In the genomic region with DNA sequence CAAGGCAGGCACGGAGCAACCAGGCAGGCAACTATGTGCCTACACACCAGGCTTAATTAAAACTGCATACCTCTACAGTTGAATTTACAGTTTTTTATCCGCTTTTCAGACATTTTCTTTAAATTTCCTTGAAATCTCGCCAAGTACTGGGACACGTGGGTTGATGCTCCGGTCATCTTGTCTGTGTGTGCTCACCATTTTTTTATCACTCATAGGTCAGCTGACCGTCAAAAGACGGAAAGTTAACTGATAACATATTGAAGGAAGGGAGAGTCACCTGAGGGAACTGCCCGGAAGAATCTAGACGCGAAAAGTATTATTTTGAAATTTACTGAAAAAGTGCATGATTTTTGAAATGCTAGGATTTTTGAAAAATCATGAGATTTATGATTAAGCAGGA, we compare ENCODE assay signal across 3 worm cellular contexts.
A peak's percentile ranks its signal among the peaks of the same experiment; 100 is the strongest.
TF ChIP-seq lines count a peak whose summit lies in the region.

No protein-coding gene starts in this region.

TF ChIP-seq in whole organism, L1 larva, 84 proteins besides CTCF, POLR2A, EP300 and RAD21 (continued from another document):
- TF ChIP-seq nhr-84 (tag; optimal IDR thresholded peaks at IDR 0.05; lab: Kevin White, UChicago), result no peak
- TF ChIP-seq pqm-1 (tag; optimal IDR thresholded peaks at IDR 0.05; lab: Kevin White, UChicago), result peak; percentile 64
- TF ChIP-seq skn-1 (tag; optimal IDR thresholded peaks at IDR 0.05; lab: Kevin White, UChicago), result peak; percentile 49
- no peak for TF ChIP-seq lin-15B (tag; optimal IDR thresholded peaks at IDR 0.05; lab: Kevin White, UChicago)
- TF ChIP-seq nhr-71 (tag; optimal IDR thresholded peaks at IDR 0.05; lab: Kevin White, UChicago), result peak; percentile 67
- peak; percentile 3 for TF ChIP-seq C16A3.4 (tag; optimal IDR thresholded peaks at IDR 0.05; lab: Kevin White, UChicago)
- peak in 1 of 2 experiments; percentile 47 for TF ChIP-seq lsy-2 (tag; optimal IDR thresholded peaks at IDR 0.05; lab: Kevin White, UChicago)
- peak in 1 of 2 experiments; percentile 73 for TF ChIP-seq mdl-1 (tag; optimal IDR thresholded peaks at IDR 0.05; lab: Kevin White, UChicago)
- TF ChIP-seq dpl-1 (GFP tag; optimal IDR thresholded peaks at IDR 0.05; lab: Kevin White, UChicago), result peak in 1 of 3 experiments; percentile 18
- no peak for TF ChIP-seq mab-9 (GFP tag; IDR thresholded peaks at IDR 0.05; lab: Robert Waterston, UW)
- TF ChIP-seq lin-35 (GFP tag; optimal IDR thresholded peaks at IDR 0.05; lab: Kevin White, UChicago), result peak in 1 of 2 experiments; percentile 52
- no peak for TF ChIP-seq elt-3 (tag; optimal IDR thresholded peaks at IDR 0.05; lab: Kevin White, UChicago)
- no peak for TF ChIP-seq efl-3 (GFP tag; optimal IDR thresholded peaks at IDR 0.05; lab: Kevin White, UChicago)
- peak; percentile 58 for TF ChIP-seq rnt-1 (tag; optimal IDR thresholded peaks at IDR 0.05; lab: Kevin White, UChicago)
- peak; percentile 87 for TF ChIP-seq elt-2 (tag; optimal IDR thresholded peaks at IDR 0.05; lab: Kevin White, UChicago)
- TF ChIP-seq lin-13 (GFP tag; optimal IDR thresholded peaks at IDR 0.05; lab: Kevin White, UChicago), result peak; percentile 26
- TF ChIP-seq nhr-19 (GFP tag; conservative IDR thresholded peaks at IDR 0.05; lab: Robert Waterston, UW), result peak; percentile 50
- TF ChIP-seq aly-2 (tag; optimal IDR thresholded peaks at IDR 0.05; lab: Kevin White, UChicago), result no peak
- TF ChIP-seq ama-1 (optimal IDR thresholded peaks at IDR 0.05; lab: Kevin White, UChicago), result peak; percentile 51
- no peak for TF ChIP-seq efl-1 (optimal IDR thresholded peaks at IDR 0.05; lab: Kevin White, UChicago)
- TF ChIP-seq efl-1 (GFP tag; optimal IDR thresholded peaks at IDR 0.05 in 1 of 2; lab: Kevin White, UChicago), result peak in 1 of 2 experiments; percentile 85
- TF ChIP-seq nhr-28 (tag; optimal IDR thresholded peaks at IDR 0.05; lab: Kevin White, UChicago), result no peak
- TF ChIP-seq C34B4.2 (tag; optimal IDR thresholded peaks at IDR 0.05; lab: Kevin White, UChicago), result no peak
- no peak for TF ChIP-seq zip-4 (GFP tag; optimal IDR thresholded peaks at IDR 0.05; lab: Kevin White, UChicago)
- TF ChIP-seq jun-1 (tag; optimal IDR thresholded peaks at IDR 0.05; lab: Kevin White, UChicago), result peak; percentile 22
- no peak for TF ChIP-seq nhr-85 (tag; lab: Kevin White, UChicago)
- no peak for TF ChIP-seq mef-2 (tag; optimal IDR thresholded peaks at IDR 0.05; lab: Kevin White, UChicago)
- TF ChIP-seq lir-3 (tag; optimal IDR thresholded peaks at IDR 0.05; lab: Kevin White, UChicago; ENCODE audit: poor library complexity), result no peak
- no peak for TF ChIP-seq dsc-1 (tag; optimal IDR thresholded peaks at IDR 0.05; lab: Kevin White, UChicago)
- no peak for TF ChIP-seq unc-130 (tag; optimal IDR thresholded peaks at IDR 0.05; lab: Kevin White, UChicago)
- peak; percentile 10 for TF ChIP-seq lin-14 (GFP tag; optimal IDR thresholded peaks at IDR 0.05; lab: Kevin White, UChicago)

TF ChIP-seq in whole organism, L4 larva, 104 proteins besides CTCF, POLR2A, EP300 and RAD21 (continued from another document):
- TF ChIP-seq mep-1 (tag; optimal IDR thresholded peaks at IDR 0.05; lab: Kevin White, UChicago) (peak; percentile 2), nhr-48 (tag; optimal IDR thresholded peaks at IDR 0.05; lab: Kevin White, UChicago) (peak; percentile 44), ctbp-1 (GFP tag; IDR thresholded peaks at IDR 0.05; lab: Robert Waterston, UW) (0 out of 2 replicates have a peak, but pooled peaks have one; percentile 39), mes-2 (tag; optimal IDR thresholded peaks at IDR 0.05; lab: Kevin White, UChicago; ENCODE audit: poor library complexity, severe bottlenecking) (peak; percentile 56), aha-1 (tag; lab: Kevin White, UChicago) (peak; percentile 48), unc-130 (GFP tag; optimal IDR thresholded peaks at IDR 0.05; lab: Kevin White, UChicago) (no peak), ceh-20 (GFP tag; IDR thresholded peaks at IDR 0.05; lab: Robert Waterston, UW) (no peak), mdl-1 (tag; optimal IDR thresholded peaks at IDR 0.05; lab: Kevin White, UChicago) (peak in 1 of 2 experiments; percentile 84), nhr-77 (tag; optimal IDR thresholded peaks at IDR 0.05; lab: Kevin White, UChicago) (peak; percentile 59), madf-9 (GFP tag; conservative IDR thresholded peaks at IDR 0.05; lab: Robert Waterston, UW) (no peak), spr-1 (tag; optimal IDR thresholded peaks at IDR 0.05; lab: Kevin White, UChicago) (no peak), php-3 (GFP tag; IDR thresholded peaks at IDR 0.05; lab: Robert Waterston, UW) (peak; percentile 51; the same call in 1 of the 2 replicates), nhr-237 (tag; optimal IDR thresholded peaks at IDR 0.05; lab: Kevin White, UChicago) (no peak), hlh-11 (tag; optimal IDR thresholded peaks at IDR 0.05; lab: Kevin White, UChicago) (peak; percentile 90), nhr-11 (tag; optimal IDR thresholded peaks at IDR 0.05; lab: Kevin White, UChicago) (peak; percentile 49), unc-62 (GFP tag; optimal IDR thresholded peaks at IDR 0.05 in 1 of 2; lab: Kevin White, UChicago) (peak in 1 of 2 experiments; percentile 96), unc-62 (tag; optimal IDR thresholded peaks at IDR 0.05; lab: Kevin White, UChicago) (no peak), mdt-29 (GFP tag; IDR thresholded peaks at IDR 0.05; lab: Robert Waterston, UW) (peak; percentile 94)

TF ChIP-seq in whole organism, young adult, 124 proteins besides CTCF, POLR2A, EP300 and RAD21 (continued from another document):
- TF ChIP-seq egl-44 (GFP tag; IDR thresholded peaks at IDR 0.05; lab: Robert Waterston, UW), result no peak
- no peak for TF ChIP-seq hlh-26 (GFP tag; conservative IDR thresholded peaks at IDR 0.05; lab: Robert Waterston, UW)
- TF ChIP-seq nhr-80 (tag; optimal IDR thresholded peaks at IDR 0.05; lab: Kevin White, UChicago), result peak; percentile 72
- no peak for TF ChIP-seq F37B4.10 (GFP tag; IDR thresholded peaks at IDR 0.05; lab: Robert Waterston, UW)
- no peak for TF ChIP-seq snpc-3.4 (tag; optimal IDR thresholded peaks at IDR 0.05; lab: Kevin White, UChicago)
- peak; percentile 56 for TF ChIP-seq chd-7 (tag; optimal IDR thresholded peaks at IDR 0.05; lab: Kevin White, UChicago)
- TF ChIP-seq hsf-1 (GFP tag; IDR thresholded peaks at IDR 0.05; lab: Robert Waterston, UW), result peak; percentile 82; the same call in 1 of the 2 replicates
- TF ChIP-seq rpc-1 (optimal IDR thresholded peaks at IDR 0.05; lab: Kevin White, UChicago), result no peak
- no peak for TF ChIP-seq rpc-1 (tag; optimal IDR thresholded peaks at IDR 0.05; lab: Kevin White, UChicago)
- no peak for TF ChIP-seq lin-26 (GFP tag; IDR thresholded peaks at IDR 0.05; lab: Robert Waterston, UW)
- TF ChIP-seq ceh-40 (GFP tag; IDR thresholded peaks at IDR 0.05; lab: Robert Waterston, UW), result no peak
